Fruit fly (Drosophila melanogaster): ENCODE measurements around the gene CG10793.

The CG10793 gene

DNA sequence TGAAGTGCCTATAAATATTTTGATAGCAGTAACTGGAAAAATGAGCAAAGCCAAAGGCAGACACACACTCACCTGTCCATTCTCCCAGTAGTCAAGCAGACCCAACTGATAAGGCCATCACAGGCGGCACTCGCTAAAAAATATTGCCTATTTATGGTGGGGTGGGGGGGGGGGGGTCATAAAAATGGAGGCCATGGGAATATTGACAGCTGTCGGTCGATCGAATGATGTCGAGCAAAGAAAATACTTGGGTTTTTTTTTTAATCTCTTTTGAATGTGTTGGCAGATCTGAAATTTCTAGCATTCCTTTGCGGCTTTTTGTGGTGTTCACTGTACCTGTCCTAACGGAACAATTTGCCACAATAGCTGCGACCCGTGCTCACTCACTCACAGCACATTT is 42.6 kb downstream of the CG10793 start:
- TF ChIP-seq noc (tag; optimal IDR thresholded peaks at IDR 0.05), result peak; percentile 43

dm6 chrX:3265828-3266227 is 50.4 kb downstream of the CG10793 start:
- TF ChIP-seq noc (tag; optimal IDR thresholded peaks at IDR 0.05), result peak; percentile 69

Data from whole organism, larva.